Worm (Caenorhabditis elegans): ENCODE data around the gene 2L52.1.

The 2L52.1 gene

DNA sequence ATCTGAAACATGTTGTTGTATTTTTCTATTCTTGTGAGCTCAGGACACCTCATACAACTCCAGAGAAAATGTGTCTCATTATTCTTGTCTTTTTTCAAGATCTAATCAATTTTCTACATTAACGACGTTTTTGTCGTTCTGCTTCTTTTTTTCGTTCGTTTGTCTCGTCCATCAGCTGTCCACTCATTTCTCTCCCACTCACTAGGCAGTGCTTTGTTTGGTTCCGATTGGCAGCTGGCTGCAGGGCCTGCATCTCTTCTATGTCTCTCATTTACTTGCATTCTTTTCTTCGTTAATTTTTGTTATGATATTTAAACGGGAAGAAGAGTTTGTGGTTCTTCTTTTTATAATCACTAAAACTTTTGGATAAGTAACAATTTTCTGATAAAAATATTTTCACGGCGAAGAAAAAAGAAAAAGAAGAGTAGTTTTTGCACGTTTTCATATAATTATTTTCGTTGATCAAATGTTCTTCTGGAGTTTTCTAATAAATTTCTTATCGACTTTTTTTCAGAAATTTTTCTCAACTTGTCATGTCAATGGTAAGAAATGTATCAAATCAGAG lies at the start of gene 2L52.1:
Gene 2L52.1 (plus strand): TSS at position 515 of the 565 bp plus-strand sequence.
- no peak for TF ChIP-seq sptf-2 (GFP tag; optimal IDR thresholded peaks at IDR 0.05)
- peak; percentile 28 for TF ChIP-seq nhr-80 (tag; optimal IDR thresholded peaks at IDR 0.05)

DNA sequence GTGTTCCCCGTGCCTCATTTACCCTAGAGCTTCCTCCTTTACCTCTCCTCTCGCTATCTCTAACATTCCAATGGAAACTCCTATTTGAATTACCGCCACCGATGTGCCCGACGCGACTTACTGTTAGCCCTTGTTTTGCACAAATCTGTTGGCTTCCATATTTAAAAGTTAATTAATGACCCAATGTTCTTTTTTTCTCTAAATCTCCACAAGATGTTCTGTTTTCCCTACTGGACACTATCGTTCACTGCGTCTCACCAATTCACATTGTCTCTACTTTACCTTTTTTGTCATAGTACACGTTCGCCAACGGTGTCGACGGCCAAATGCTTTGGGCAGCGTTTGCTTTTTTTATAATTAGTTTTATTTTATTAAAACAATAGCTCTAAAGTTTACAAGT lies 1.1 kb upstream of the 2L52.1 start:
- no peak for TF ChIP-seq let-526 (GFP tag; IDR thresholded peaks at IDR 0.05)
- TF ChIP-seq tlf-1 (GFP tag; optimal IDR thresholded peaks at IDR 0.05): no peak
- no peak for TF ChIP-seq T26A5.8 (tag; optimal IDR thresholded peaks at IDR 0.05)
- no peak for TF ChIP-seq cebp-1 (GFP tag; IDR thresholded peaks at IDR 0.05)
- TF ChIP-seq cebp-1 (tag; optimal IDR thresholded peaks at IDR 0.05): no peak
- no peak for TF ChIP-seq nfya-2 (GFP tag; IDR thresholded peaks at IDR 0.05)
- no peak for TF ChIP-seq ets-4 (GFP tag; optimal IDR thresholded peaks at IDR 0.05)
- no peak for TF ChIP-seq rpc-1 (optimal IDR thresholded peaks at IDR 0.05)
- no peak for TF ChIP-seq rpc-1 (tag; optimal IDR thresholded peaks at IDR 0.05)
- TF ChIP-seq F37B4.10 (GFP tag; IDR thresholded peaks at IDR 0.05): no peak
- no peak for TF ChIP-seq akir-1 (GFP tag; optimal IDR thresholded peaks at IDR 0.05)
- TF ChIP-seq nhr-27 (tag; optimal IDR thresholded peaks at IDR 0.05): no peak
- no peak for TF ChIP-seq dox-1 (GFP tag; IDR thresholded peaks at IDR 0.05)
- no peak for TF ChIP-seq attf-5 (GFP tag; optimal IDR thresholded peaks at IDR 0.05)
- no peak for TF ChIP-seq lin-54 (GFP tag; optimal IDR thresholded peaks at IDR 0.05)
- TF ChIP-seq atf-7 (tag; optimal IDR thresholded peaks at IDR 0.05): no peak
- no peak for TF ChIP-seq madf-3 (GFP tag; IDR thresholded peaks at IDR 0.05)

DNA sequence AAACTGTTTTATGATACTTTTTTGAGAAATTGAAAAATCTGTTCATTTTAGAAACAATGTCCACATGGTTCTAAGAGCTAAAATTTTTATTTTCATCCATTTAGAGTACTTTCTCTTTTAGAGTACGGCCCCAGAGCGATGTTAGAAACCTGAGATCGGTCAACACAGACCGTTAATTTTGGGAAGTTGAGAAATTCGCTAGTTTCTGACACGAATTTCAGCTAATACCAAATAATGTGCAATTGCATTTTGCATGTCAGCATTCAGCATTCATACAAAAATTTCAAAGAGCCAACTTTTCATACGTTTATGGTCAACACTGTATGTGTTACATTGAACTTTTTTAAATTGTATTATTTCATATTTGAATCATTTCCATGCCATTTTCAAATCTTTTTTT lies 3.1 kb downstream of the 2L52.1 start:
- TF ChIP-seq lin-54 (GFP tag; optimal IDR thresholded peaks at IDR 0.05): no peak
- TF ChIP-seq hmg-1.2 (GFP tag; IDR thresholded peaks at IDR 0.05): no peak
- no peak for TF ChIP-seq egl-44 (GFP tag; IDR thresholded peaks at IDR 0.05)
- TF ChIP-seq ztf-28 (GFP tag; IDR thresholded peaks at IDR 0.05): no peak
- TF ChIP-seq nhr-80 (tag; optimal IDR thresholded peaks at IDR 0.05): no peak
- TF ChIP-seq pha-4 (tag; optimal IDR thresholded peaks at IDR 0.05): no peak
- no peak for TF ChIP-seq egl-18 (GFP tag; IDR thresholded peaks at IDR 0.05)
- no peak for TF ChIP-seq B0261.1 (tag; optimal IDR thresholded peaks at IDR 0.05)
- TF ChIP-seq lsy-27 (tag; optimal IDR thresholded peaks at IDR 0.05; ENCODE audit: borderline replicate concordance, insufficient read depth): no peak
- TF ChIP-seq gei-17 (GFP tag; optimal IDR thresholded peaks at IDR 0.05): no peak
- no peak for TF ChIP-seq tbp1 (GFP tag; optimal IDR thresholded peaks at IDR 0.05)

DNA sequence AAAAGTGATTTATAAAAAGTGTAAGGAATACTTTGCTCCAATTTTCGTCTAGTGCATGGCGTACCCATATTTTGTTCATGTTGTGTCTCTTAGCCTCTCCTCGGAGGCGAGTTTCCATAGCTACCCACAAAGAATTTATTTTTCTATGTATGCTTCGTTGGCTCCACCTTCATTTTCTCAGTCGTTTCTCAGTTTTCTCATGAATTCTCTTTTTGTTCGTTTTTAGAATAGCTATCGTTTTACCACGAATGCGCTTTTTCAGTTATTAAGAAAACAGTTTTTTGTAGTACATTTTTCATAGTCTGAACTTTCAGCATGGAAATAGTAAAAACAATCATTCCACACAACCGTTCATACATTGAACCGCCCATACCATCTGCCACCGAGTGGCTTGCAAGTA lies 4.7 kb downstream of the 2L52.1 start, which contains the start of gene osta-1:
Gene osta-1 (plus strand): TSS at position 309 of the 400 bp plus-strand sequence.
- TF ChIP-seq nhr-120 (GFP tag; IDR thresholded peaks at IDR 0.05) (no peak), lag-1 (GFP tag; IDR thresholded peaks at IDR 0.05) (no peak), nfya-1 (tag; optimal IDR thresholded peaks at IDR 0.05; ENCODE audit: borderline replicate concordance, insufficient read depth) (no peak), cebp-2 (GFP tag; IDR thresholded peaks at IDR 0.05) (no peak), ceh-91 (GFP tag; IDR thresholded peaks at IDR 0.05) (no peak), dpl-1 (GFP tag; optimal IDR thresholded peaks at IDR 0.05) (no peak)

DNA sequence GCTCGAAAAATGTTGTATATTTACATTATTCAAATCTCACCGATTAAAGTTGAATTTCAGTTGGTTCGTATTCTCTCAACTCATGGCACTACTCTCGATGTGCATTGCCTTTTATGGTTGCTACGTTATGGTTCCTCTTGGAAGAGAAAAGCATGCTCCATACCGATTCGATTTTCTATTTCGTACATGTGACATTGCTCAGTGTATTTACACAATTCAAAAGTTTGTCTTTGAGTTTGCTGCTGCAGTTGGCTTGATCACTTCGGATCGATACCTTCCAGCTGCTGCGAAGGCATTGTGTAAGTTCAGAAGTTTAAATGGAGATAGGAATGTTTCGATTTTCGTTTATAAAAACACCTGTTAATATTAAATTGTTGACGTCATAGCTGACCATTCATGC lies 6.6 kb downstream of the 2L52.1 start:
- TF ChIP-seq cebp-2 (GFP tag; IDR thresholded peaks at IDR 0.05) (no peak), dox-1 (GFP tag; IDR thresholded peaks at IDR 0.05) (no peak), pha-4 (tag; optimal IDR thresholded peaks at IDR 0.05) (no peak)

Measured in whole organism, young adult.